Worm (Caenorhabditis elegans): Measurements from ENCODE around the gene bus-19.

ce11 chrV:12895772-12896171 is 23.9 kb downstream of the bus-19 start, which contains the start of gene ttbk-7:
- no peak for TF ChIP-seq dve-1 (tag; optimal IDR thresholded peaks at IDR 0.05; ENCODE audit: insufficient read depth)
- no peak for TF ChIP-seq ztf-11 (tag; optimal IDR thresholded peaks at IDR 0.05)
- TF ChIP-seq zag-1 (tag; optimal IDR thresholded peaks at IDR 0.05) = no peak
- no peak for TF ChIP-seq egl-27 (tag; optimal IDR thresholded peaks at IDR 0.05)
- TF ChIP-seq spr-1 (tag; optimal IDR thresholded peaks at IDR 0.05) = no peak
- no peak for TF ChIP-seq nhr-11 (tag; optimal IDR thresholded peaks at IDR 0.05)
- TF ChIP-seq unc-39 (tag; optimal IDR thresholded peaks at IDR 0.05) = no peak

All from whole organism, L4 larva.